Fruit fly (Drosophila melanogaster) whole organism, embryonic: ENCODE data around the gene TTLL4A.

Experiments used
- C15 ChIP-seq: fragments of 200-800 bp; sonication (Bioruptor generic); IDR thresholded peaks from 3 replicates; pipeline ENCODE4 v1.3.6; 2022; ENCODE audit warnings: missing biosample characterization, missing genetic modification characterization
- CG10209 ChIP-seq: fragments of 200-800 bp; sonication (Bioruptor generic); optimal IDR thresholded peaks from 3 replicates; lab custom pipeline; 2017; ENCODE audit warnings: missing biosample characterization, mild to moderate bottlenecking, missing genetic modification characterization, missing genetic modification reagents
- CG1024 ChIP-seq: fragments of 200-800 bp; sonication (Bioruptor generic); IDR thresholded peaks from 2 replicates; pipeline ENCODE4 v1.3.6; 2022; ENCODE audit warnings: missing biosample characterization, missing genetic modification characterization
- CG10274 ChIP-seq: fragments of 200-800 bp; sonication (Bioruptor generic); optimal IDR thresholded peaks from 3 replicates; lab custom pipeline; 2017; ENCODE audit warnings: missing biosample characterization, mild to moderate bottlenecking, missing genetic modification characterization
- CG10321 ChIP-seq: fragments of 200-800 bp; sonication (Bioruptor generic); IDR thresholded peaks from 2 replicates; pipeline ENCODE4 v1.3.6; 2022; ENCODE audit warnings: missing biosample characterization, missing genetic modification characterization
- CG13624 ChIP-seq: fragments of 200-800 bp; sonication (Bioruptor generic); optimal IDR thresholded peaks from 2 replicates; lab custom pipeline; 2016; ENCODE audit warnings: missing biosample characterization, missing genetic modification characterization
- CG14965 ChIP-seq: fragments of 200-800 bp; sonication (Bioruptor generic); optimal IDR thresholded peaks from 2 replicates; lab custom pipeline; 2016; ENCODE audit warnings: missing biosample characterization, missing genetic modification characterization, borderline replicate concordance
- CG16863 ChIP-seq: fragments of 200-800 bp; sonication (Bioruptor generic); optimal IDR thresholded peaks from 3 replicates; lab custom pipeline; 2016; ENCODE audit warnings: missing biosample characterization, missing genetic modification characterization
- CG17385 ChIP-seq: fragments of 200-800 bp; sonication (Bioruptor generic); optimal IDR thresholded peaks from 3 replicates; lab custom pipeline; 2018; ENCODE audit warnings: missing biosample characterization, mild to moderate bottlenecking, missing genetic modification characterization
- CG17802 ChIP-seq: fragments of 200-800 bp; sonication (Bioruptor generic); optimal IDR thresholded peaks from 2 replicates; lab custom pipeline; 2018; ENCODE audit warnings: missing biosample characterization, mild to moderate bottlenecking, missing genetic modification characterization, moderate library complexity
- CG1832 ChIP-seq: fragments of 200-800 bp; sonication (Bioruptor generic); optimal IDR thresholded peaks from 2 replicates; lab custom pipeline; 2017; ENCODE audit warnings: missing biosample characterization, mild to moderate bottlenecking, missing genetic modification characterization, inconsistent platforms
- CG18764 ChIP-seq: fragments of 200-800 bp; sonication (Bioruptor generic); optimal IDR thresholded peaks from 3 replicates; lab custom pipeline; 2016; ENCODE audit warnings: missing biosample characterization, missing genetic modification characterization
- CG2199 ChIP-seq: fragments of 200-800 bp; sonication (Bioruptor generic); IDR thresholded peaks from 3 replicates; pipeline ENCODE4 v1.3.6; 2022; ENCODE audit warnings: missing biosample characterization, missing genetic modification characterization
- CG33213 ChIP-seq: fragments of 200-800 bp; sonication (Bioruptor generic); optimal IDR thresholded peaks from 3 replicates; lab custom pipeline; 2016; ENCODE audit warnings: missing biosample characterization, missing genetic modification characterization
- CG3726 ChIP-seq: fragments of 200-800 bp; sonication (Bioruptor generic); IDR thresholded peaks from 3 replicates; pipeline ENCODE4, ENCODE4 v1.3.6; 2022; ENCODE audit warnings: missing biosample characterization, missing genetic modification characterization
- CG4404 ChIP-seq: fragments of 200-800 bp; sonication (Bioruptor generic); IDR thresholded peaks from 2 replicates; pipeline ENCODE4 v1.3.6; 2022; ENCODE audit warnings: missing biosample characterization, missing genetic modification characterization
- CG6683 ChIP-seq: fragments of 200-800 bp; sonication (Bioruptor generic); optimal IDR thresholded peaks from 2 replicates; lab custom pipeline; 2017; ENCODE audit warnings: missing biosample characterization, mild to moderate bottlenecking, missing genetic modification characterization, missing genetic modification reagents
- CG7357 ChIP-seq: fragments of 200-800 bp; sonication (Bioruptor generic); IDR thresholded peaks from 3 replicates; pipeline ENCODE4 v1.3.6; 2022; ENCODE audit warnings: missing biosample characterization, missing genetic modification characterization
- CG8290 ChIP-seq, 3 experiments: fragments of 200-800 bp; sonication (Bioruptor generic); optimal IDR thresholded peaks; 2 replicates each; lab custom pipeline; 2016 to 2019; ENCODE audit warnings: missing biosample characterization in 3 of 3, missing genetic modification characterization in 3 of 3, mild to moderate bottlenecking in 2 of 3, moderate library complexity in 1 of 3
- CTCF ChIP-seq: fragments of 200-800 bp; sonication (Bioruptor generic); optimal IDR thresholded peaks from 2 replicates; lab custom pipeline; 2017; ENCODE audit warnings: missing biosample characterization, mild to moderate bottlenecking, missing genetic modification characterization, moderate library complexity
- CrebB ChIP-seq: fragments of 200-800 bp; sonication (Bioruptor generic); optimal IDR thresholded peaks from 3 replicates; lab custom pipeline; 2018; ENCODE audit warnings: missing biosample characterization, mild to moderate bottlenecking, missing genetic modification characterization
- Dek ChIP-seq: fragments of 200-800 bp; sonication (Bioruptor generic); optimal IDR thresholded peaks from 3 replicates; lab custom pipeline; 2019; ENCODE audit warnings: missing biosample characterization, mild to moderate bottlenecking, missing genetic modification characterization, moderate library complexity
- GATAe ChIP-seq: fragments of 200-800 bp; sonication (Bioruptor generic); conservative IDR thresholded peaks from 2 replicates; pipeline ENCODE4 v1.3.6; 2022; ENCODE audit warnings: missing biosample characterization, missing genetic modification characterization
- Hey ChIP-seq: fragments of 200-800 bp; sonication (Bioruptor generic); optimal IDR thresholded peaks from 3 replicates; lab custom pipeline; 2018; ENCODE audit warnings: missing biosample characterization, mild to moderate bottlenecking, missing genetic modification characterization
- Jarid2 ChIP-seq: fragments of 200-800 bp; sonication (Bioruptor generic); optimal IDR thresholded peaks from 3 replicates; lab custom pipeline; 2017; ENCODE audit warnings: mild to moderate bottlenecking, missing biosample characterization, missing genetic modification reagents, missing genetic modification characterization
- Lim3 ChIP-seq: fragments of 200-800 bp; sonication (Bioruptor generic); IDR thresholded peaks from 2 replicates; pipeline ENCODE4 v1.3.6; 2022; ENCODE audit warnings: missing biosample characterization, missing genetic modification characterization
- Lpt ChIP-seq: fragments of >200 bp; optimal IDR thresholded peaks from 2 replicates; lab custom pipeline; 2018; ENCODE audit warnings: missing biosample characterization, missing genetic modification characterization
- Mad ChIP-seq: fragments of 200-800 bp; sonication (Bioruptor generic); optimal IDR thresholded peaks from 2 replicates; lab custom pipeline; 2016; ENCODE audit warnings: missing biosample characterization, missing genetic modification characterization
- Med ChIP-seq: fragments of 200-800 bp; sonication (Bioruptor generic); peaks from one replicate; lab custom pipeline; 2016; ENCODE audit warnings: missing biosample characterization, missing genetic modification characterization, mild to moderate bottlenecking, inconsistent platforms, moderate library complexity
- Mrtf ChIP-seq: fragments of 200-800 bp; sonication (Bioruptor generic); IDR thresholded peaks from 3 replicates; pipeline ENCODE4 v1.3.6; 2022; ENCODE audit warnings: missing biosample characterization, missing genetic modification characterization
- Rfx ChIP-seq: fragments of 200-800 bp; sonication (Bioruptor generic); IDR thresholded peaks from 2 replicates; pipeline ENCODE4 v1.3.6; 2022; ENCODE audit warnings: missing biosample characterization, missing genetic modification characterization
- Scr ChIP-seq: fragments of 200-800 bp; sonication (Bioruptor generic); IDR thresholded peaks from 2 replicates; pipeline ENCODE4 v1.3.6; 2022; ENCODE audit warnings: missing biosample characterization, missing genetic modification characterization; ENCODE audit not compliant: partially characterized antibody
- Sox100B ChIP-seq: fragments of 200-800 bp; sonication (Bioruptor generic); optimal IDR thresholded peaks from 3 replicates; lab custom pipeline; 2018; ENCODE audit warnings: missing biosample characterization, mild to moderate bottlenecking, missing genetic modification characterization
- Spps ChIP-seq: fragments of 200-800 bp; sonication (Bioruptor generic); optimal IDR thresholded peaks from 2 replicates; lab custom pipeline; 2018; ENCODE audit warnings: missing biosample characterization, mild to moderate bottlenecking, missing genetic modification characterization
- ase ChIP-seq: fragments of 200-800 bp; sonication (Bioruptor generic); IDR thresholded peaks from 3 replicates; pipeline ENCODE4 v1.3.6; 2022; ENCODE audit warnings: missing biosample characterization, missing genetic modification characterization
- bbx ChIP-seq: fragments of 200-800 bp; sonication (Bioruptor generic); IDR thresholded peaks from 2 replicates; pipeline ENCODE4 v1.3.6; 2022; ENCODE audit warnings: missing biosample characterization, missing genetic modification characterization; ENCODE audit not compliant: partially characterized antibody
- corto ChIP-seq: fragments of 200-800 bp; sonication (Bioruptor generic); optimal IDR thresholded peaks from 2 replicates; lab custom pipeline; 2016; ENCODE audit warnings: missing biosample characterization, mild to moderate bottlenecking, missing genetic modification characterization, moderate library complexity
- dati ChIP-seq: fragments of 200-800 bp; sonication (Bioruptor generic); IDR thresholded peaks from 2 replicates; pipeline ENCODE4 v1.3.6; 2022; ENCODE audit warnings: missing biosample characterization, missing genetic modification characterization
- en ChIP-seq: fragments of 200-800 bp; sonication (Bioruptor generic); optimal IDR thresholded peaks from 2 replicates; lab custom pipeline; 2016; ENCODE audit warnings: missing biosample characterization, missing genetic modification characterization
- kah ChIP-seq: fragments of 200-800 bp; sonication (Bioruptor generic); optimal IDR thresholded peaks from 2 replicates; lab custom pipeline; 2018; ENCODE audit warnings: missing biosample characterization, mild to moderate bottlenecking, missing genetic modification characterization
- odd ChIP-seq: fragments of 200-800 bp; sonication (Bioruptor generic); optimal IDR thresholded peaks from 2 replicates; lab custom pipeline; 2017; ENCODE audit warnings: missing biosample characterization, mild to moderate bottlenecking, missing genetic modification characterization
- p53 ChIP-seq: fragments of 200-800 bp; sonication (Bioruptor generic); optimal IDR thresholded peaks from 2 replicates; lab custom pipeline; 2016; ENCODE audit warnings: missing biosample characterization, missing genetic modification characterization
- slp2 ChIP-seq: fragments of 200-800 bp; sonication (Bioruptor generic); optimal IDR thresholded peaks from 2 replicates; lab custom pipeline; 2016; ENCODE audit warnings: missing biosample characterization, missing genetic modification characterization
- tap ChIP-seq: fragments of 200-800 bp; optimal IDR thresholded peaks from 3 replicates; lab custom pipeline; 2019; ENCODE audit warnings: missing biosample characterization, mild to moderate bottlenecking, missing genetic modification characterization, moderate library complexity
- toy ChIP-seq: fragments of 200-800 bp; sonication (Bioruptor generic); IDR thresholded peaks from 2 replicates; pipeline ENCODE4 v1.3.6; 2022; ENCODE audit warnings: missing biosample characterization, missing genetic modification characterization
- trh ChIP-seq: fragments of 200-800 bp; sonication (Bioruptor generic); optimal IDR thresholded peaks from 2 replicates; lab custom pipeline; 2016; ENCODE audit warnings: missing biosample characterization, missing genetic modification characterization
- tx ChIP-seq: fragments of 200-800 bp; sonication (Bioruptor generic); optimal IDR thresholded peaks from 2 replicates; lab custom pipeline; 2016; ENCODE audit warnings: missing biosample characterization, missing genetic modification characterization
- unc-4 ChIP-seq: fragments of 200-800 bp; sonication (Bioruptor generic); IDR thresholded peaks from 2 replicates; pipeline ENCODE4 v1.3.6; 2022; ENCODE audit warnings: missing biosample characterization, missing genetic modification characterization; ENCODE audit not compliant: partially characterized antibody
- zen ChIP-seq: fragments of 200-800 bp; sonication (Bioruptor generic); optimal IDR thresholded peaks from 3 replicates; lab custom pipeline; 2018; ENCODE audit warnings: missing biosample characterization, mild to moderate bottlenecking, missing genetic modification characterization, moderate library complexity

TTLL4A gene

DNA sequence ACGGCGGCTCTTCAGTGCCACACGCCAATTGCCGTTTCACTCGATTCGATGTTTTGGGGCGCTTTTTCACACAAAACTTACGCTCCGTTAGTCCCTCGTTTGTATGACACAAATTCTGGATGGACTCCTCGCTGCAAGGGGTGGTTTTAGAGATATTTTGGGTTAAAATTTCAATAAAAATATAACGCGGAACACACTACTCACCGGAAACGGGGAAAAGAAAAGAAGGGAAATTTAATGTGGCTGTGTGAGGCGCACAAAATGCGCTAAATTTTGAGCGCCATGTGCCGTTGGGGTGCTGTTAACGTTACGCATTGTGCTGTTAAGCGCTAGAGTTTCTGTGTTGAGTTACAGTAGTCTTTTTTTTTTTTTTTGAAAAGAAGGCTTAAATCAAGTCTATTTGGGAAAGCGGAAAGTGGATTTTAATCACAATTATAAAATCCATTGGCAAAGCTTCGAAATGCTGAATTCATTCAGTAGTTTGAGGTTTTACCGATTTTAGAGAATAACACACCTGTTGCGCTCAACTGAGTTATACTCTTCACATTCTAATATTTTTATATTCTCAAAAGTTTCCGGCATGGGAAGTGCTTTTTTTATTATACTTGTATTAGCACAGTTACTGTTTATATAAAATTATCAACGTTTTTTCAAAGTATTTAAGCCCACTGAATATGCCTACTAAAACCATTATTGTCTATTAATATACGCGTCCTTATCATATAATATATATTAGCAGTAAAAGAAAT, 14.9 kb downstream of the TTLL4A start, which contains the start of gene RpL9 (continued):
- TF ChIP-seq bbx (GFP tag; lab: Robert Waterston, UW) (no peak), odd (GFP tag; lab: Kevin White, UChicago) (peak; percentile 87), CG6683 (GFP tag; lab: Kevin White, UChicago) (peak; percentile 43), unc-4 (no peak), CG1832 (GFP tag; lab: Kevin White, UChicago) (no peak), CrebB (tag; lab: Kevin White, UChicago) (peak; percentile 84), CG3726 (GFP tag; lab: Robert Waterston, UW) (no peak; the same call in 2 of the 3 replicates), ase (GFP tag; lab: Robert Waterston, UW) (no peak; the same call in 2 of the 3 replicates), CG7357 (GFP tag; lab: Robert Waterston, UW) (0 out of 3 replicates have a peak, but pooled peaks have one; percentile 25), CG8290 (GFP tag; optimal IDR thresholded peaks at IDR 0.05; lab: Kevin White, UChicago) (peak; percentile 69), CG8290 (tag; optimal IDR thresholded peaks at IDR 0.05; lab: Kevin White, UChicago) (no peak), Med (peak; percentile 97), Scr (GFP tag; lab: Robert Waterston, UW) (no peak), CG14965 (no peak), CG2199 (GFP tag; lab: Robert Waterston, UW) (0 out of 3 replicates have a peak, but pooled peaks have one; percentile 54), CG17802 (tag; lab: Kevin White, UChicago) (peak; percentile 48), Spps (peak; percentile 58), CG33213 (GFP tag; lab: Kevin White, UChicago) (peak; percentile 75), Sox100B (GFP tag; lab: Kevin White, UChicago) (peak; percentile 81), CG18764 (GFP tag; lab: Kevin White, UChicago) (peak; percentile 34), Rfx (GFP tag; lab: Robert Waterston, UW) (no peak; the same call in 1 of the 2 replicates), Lpt (GFP tag; lab: Kevin White, UChicago) (no peak), zen (tag; lab: Kevin White, UChicago) (peak; percentile 12), Jarid2 (no peak), toy (no peak; the same call in 1 of the 2 replicates), CG16863 (GFP tag; lab: Kevin White, UChicago) (no peak), CG1024 (GFP tag; lab: Robert Waterston, UW) (0 out of 2 replicates have a peak, but pooled peaks have one; percentile 39), CG10274 (peak; percentile 54), CG17385 (GFP tag; lab: Kevin White, UChicago) (peak; percentile 82), CG13624 (GFP tag; lab: Kevin White, UChicago) (peak; percentile 68), C15 (GFP tag; lab: Robert Waterston, UW) (peak; percentile 61; the same call in 1 of the 3 replicates), CTCF (GFP tag; lab: Kevin White, UChicago) (peak; percentile 47), tx (GFP tag; lab: Kevin White, UChicago) (no peak), slp2 (GFP tag; lab: Kevin White, UChicago) (peak; percentile 48), CG4404 (no peak), Mad (GFP tag; lab: Kevin White, UChicago) (peak; percentile 50), GATAe (GFP tag; lab: Robert Waterston, UW) (no peak), p53 (peak; percentile 80), Mrtf (GFP tag; lab: Robert Waterston, UW) (no peak), Dek (no peak), corto (GFP tag; lab: Kevin White, UChicago) (no peak), CG10209 (GFP tag; lab: Kevin White, UChicago) (no peak), dati (GFP tag; lab: Robert Waterston, UW) (0 out of 2 replicates have a peak, but pooled peaks have one; percentile 35), en (GFP tag; lab: Kevin White, UChicago) (peak; percentile 68), Lim3 (GFP tag; lab: Robert Waterston, UW) (no peak), tap (tag; lab: Kevin White, UChicago) (no peak), trh (GFP tag; lab: Kevin White, UChicago) (peak; percentile 37), Hey (tag; lab: Kevin White, UChicago) (no peak), kah (peak; percentile 83), CG10321 (GFP tag; lab: Robert Waterston, UW) (peak; percentile 57; the same call in 1 of the 2 replicates)
